Fruit fly (Drosophila melanogaster): ENCODE results near the gene CG1265.

DNA sequence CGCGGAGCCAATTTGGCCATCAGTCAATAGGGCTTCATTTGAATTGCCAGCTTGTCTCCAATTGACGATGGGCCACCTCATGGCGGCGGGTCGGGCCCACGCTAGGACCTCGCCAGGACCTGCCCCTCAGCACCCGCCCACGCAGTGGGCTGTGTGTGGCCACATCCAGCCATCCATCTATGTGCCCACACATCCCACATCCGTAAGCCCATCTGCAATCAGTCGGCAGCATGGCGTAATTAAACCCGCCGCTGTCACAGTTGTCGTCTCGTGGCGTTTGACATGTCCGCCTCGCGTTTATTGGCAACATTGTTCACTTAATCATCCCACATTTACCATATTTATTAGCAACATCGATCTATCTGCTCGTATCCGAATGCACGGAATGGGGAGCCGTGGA is 16.4 kb upstream of the CG1265 start:
- TF ChIP-seq psq (optimal IDR thresholded peaks at IDR 0.05) (no peak), h (optimal IDR thresholded peaks at IDR 0.05) (no peak), ttk (optimal IDR thresholded peaks at IDR 0.05) (no peak)
